Worm (Caenorhabditis elegans) whole organism, L4/young adult: Measurements from ENCODE around the gene srd-42.

Source experiments
- W03F9.2 ChIP-seq: fragments of 150-350 bp; optimal IDR thresholded peaks from 2 replicates; lab custom pipeline; 2014; ENCODE audit warnings: missing biosample characterization, missing genetic modification characterization
- dao-5 ChIP-seq: sonication (generic microtip); optimal IDR thresholded peaks from 2 replicates; lab custom pipeline; 2016; ENCODE audit warnings: missing genotype, missing genetic modification characterization, moderate library complexity, missing compliant biosample characterization
- him-1 ChIP-seq: sonication (generic microtip); optimal IDR thresholded peaks from 2 replicates; lab custom pipeline; 2016; ENCODE audit warnings: missing genotype, missing genetic modification reagents, missing genetic modification characterization, missing compliant biosample characterization

DNA sequence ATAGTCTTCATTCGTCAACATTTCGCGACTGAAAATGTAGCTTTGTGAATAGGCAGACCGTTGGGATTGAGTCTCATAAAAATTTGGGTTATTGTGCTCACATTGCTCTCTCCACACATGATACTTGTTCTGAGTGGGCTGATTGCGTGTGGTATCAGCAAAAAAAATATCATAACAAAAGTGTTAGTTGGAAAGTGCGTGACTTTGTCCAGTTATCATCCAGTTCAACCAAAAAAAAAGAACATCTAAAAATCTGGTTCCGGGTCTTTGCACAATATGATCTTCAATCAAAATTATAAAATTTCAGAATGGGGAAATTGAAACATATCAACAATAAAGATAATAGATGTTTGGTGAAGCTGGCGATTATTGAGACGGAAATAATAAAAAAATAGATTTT, 2.8 kb downstream of the srd-42 start, which contains the start of gene srd-39:
- TF ChIP-seq him-1 (tag; lab: Kevin White, UChicago) (no peak), dao-5 (no peak), W03F9.2 (tag; lab: Kevin White, UChicago) (no peak)
